Fruit fly (Drosophila melanogaster): ENCODE measurements around the gene CG10428.

The CG10428 gene

dm6 chr2L:18954255-18954715 lies 5.6 kb downstream of the CG10428 start, which contains the start of gene CG10621 (continued):
- no peak for TF ChIP-seq CG8290 (GFP tag; optimal IDR thresholded peaks at IDR 0.05)
- peak in 1 of 2 experiments; percentile 65 for TF ChIP-seq CG8290 (tag; optimal IDR thresholded peaks at IDR 0.05)
- no peak for TF ChIP-seq CG10366 (GFP tag; IDR thresholded peaks at IDR 0.05)
- no peak for TF ChIP-seq CG12744 (GFP tag; optimal IDR thresholded peaks at IDR 0.05)
- TF ChIP-seq Doc2 (GFP tag; IDR thresholded peaks at IDR 0.05): no peak
- no peak for TF ChIP-seq CG31441 (GFP tag; IDR thresholded peaks at IDR 0.05)
- TF ChIP-seq prd (optimal IDR thresholded peaks at IDR 0.05): no peak
- TF ChIP-seq prd (GFP tag; IDR thresholded peaks at IDR 0.05): no peak
- TF ChIP-seq CG30020 (tag; optimal IDR thresholded peaks at IDR 0.05): no peak
- no peak for TF ChIP-seq ash1 (GFP tag; optimal IDR thresholded peaks at IDR 0.05)
- TF ChIP-seq CG10565 (GFP tag; optimal IDR thresholded peaks at IDR 0.05): no peak
- TF ChIP-seq tup (GFP tag; optimal IDR thresholded peaks at IDR 0.05): no peak
- no peak for TF ChIP-seq pho (GFP tag; optimal IDR thresholded peaks at IDR 0.05)
- no peak for TF ChIP-seq br (optimal IDR thresholded peaks at IDR 0.05)
- TF ChIP-seq Sox100B (GFP tag; optimal IDR thresholded peaks at IDR 0.05): no peak
- no peak for TF ChIP-seq CG9609 (GFP tag; optimal IDR thresholded peaks at IDR 0.05)
- TF ChIP-seq btn (GFP tag; optimal IDR thresholded peaks at IDR 0.05): no peak
- no peak for TF ChIP-seq pnt (GFP tag; optimal IDR thresholded peaks at IDR 0.05)
- TF ChIP-seq mld (GFP tag; IDR thresholded peaks at IDR 0.05; ENCODE audit: partially characterized antibody): no peak
- TF ChIP-seq CG8765 (GFP tag; IDR thresholded peaks at IDR 0.05): no peak
- no peak for TF ChIP-seq Chrac-16 (GFP tag; optimal IDR thresholded peaks at IDR 0.05)
- peak; percentile 22; the same call in 1 of the 2 replicates for TF ChIP-seq nerfin-2 (GFP tag; IDR thresholded peaks at IDR 0.05; ENCODE audit: partially characterized antibody)
- no peak for TF ChIP-seq z (GFP tag; IDR thresholded peaks at IDR 0.05)
- TF ChIP-seq B-H2 (GFP tag; optimal IDR thresholded peaks at IDR 0.05): peak; percentile 9
- TF ChIP-seq CG7357 (GFP tag; IDR thresholded peaks at IDR 0.05): no peak
- TF ChIP-seq HHEX (GFP tag; optimal IDR thresholded peaks at IDR 0.05): no peak
- TF ChIP-seq CG3995 (GFP tag; optimal IDR thresholded peaks at IDR 0.05): no peak
- peak; percentile 8 for TF ChIP-seq scrt (GFP tag; optimal IDR thresholded peaks at IDR 0.05)
- no peak for TF ChIP-seq CG7556 (GFP tag; optimal IDR thresholded peaks at IDR 0.05)
- TF ChIP-seq B-H1 (GFP tag; IDR thresholded peaks at IDR 0.05): no peak
- TF ChIP-seq Nf-YA (GFP tag; IDR thresholded peaks at IDR 0.05): no peak
- TF ChIP-seq CG12071 (GFP tag; optimal IDR thresholded peaks at IDR 0.05): no peak
- TF ChIP-seq CG2875 (GFP tag; optimal IDR thresholded peaks at IDR 0.05): no peak
- no peak for TF ChIP-seq CG5245 (GFP tag; optimal IDR thresholded peaks at IDR 0.05)
- no peak for TF ChIP-seq CG34422 (GFP tag; IDR thresholded peaks at IDR 0.05)
- TF ChIP-seq CG33213 (GFP tag; optimal IDR thresholded peaks at IDR 0.05): no peak
- peak; percentile 35 for TF ChIP-seq lab (GFP tag; optimal IDR thresholded peaks at IDR 0.05)
- no peak for TF ChIP-seq zen2 (GFP tag; IDR thresholded peaks at IDR 0.05; ENCODE audit: partially characterized antibody)
- TF ChIP-seq Oaz (GFP tag; IDR thresholded peaks at IDR 0.05): no peak
- no peak for TF ChIP-seq Pdp1 (GFP tag; optimal IDR thresholded peaks at IDR 0.05)
- no peak for TF ChIP-seq CG32772 (GFP tag; IDR thresholded peaks at IDR 0.05)
- no peak for TF ChIP-seq Sry-δ (GFP tag; optimal IDR thresholded peaks at IDR 0.05)
- TF ChIP-seq Hmx (GFP tag; optimal IDR thresholded peaks at IDR 0.05): no peak
- no peak for TF ChIP-seq CG13624 (GFP tag; optimal IDR thresholded peaks at IDR 0.05)
- no peak for TF ChIP-seq Ets97D (GFP tag; optimal IDR thresholded peaks at IDR 0.05)
- no peak for TF ChIP-seq CG7786 (GFP tag; optimal IDR thresholded peaks at IDR 0.05)
- TF ChIP-seq NC2β (GFP tag; optimal IDR thresholded peaks at IDR 0.05): no peak
- TF ChIP-seq CG42726 (GFP tag; IDR thresholded peaks at IDR 0.05; ENCODE audit: partially characterized antibody): no peak
- no peak for TF ChIP-seq CG1602 (GFP tag; optimal IDR thresholded peaks at IDR 0.05)
